Fruit fly (Drosophila melanogaster) whole organism, embryonic: ENCODE measurements around the gene CG11593.

Experiments
- Atf-2 ChIP-seq: fragments of 200-800 bp; sonication (Bioruptor generic); optimal IDR thresholded peaks from 2 replicates; lab custom pipeline; 2016; ENCODE audit warnings: missing biosample characterization, missing genetic modification characterization
- B-H2 ChIP-seq: fragments of 200-800 bp; sonication (Bioruptor generic); optimal IDR thresholded peaks from 2 replicates; lab custom pipeline; 2018; ENCODE audit warnings: missing biosample characterization, mild to moderate bottlenecking, missing genetic modification characterization
- CG10543 ChIP-seq: fragments of 200-800 bp; sonication (Bioruptor generic); optimal IDR thresholded peaks from 3 replicates; lab custom pipeline; 2017; ENCODE audit warnings: missing biosample characterization, mild to moderate bottlenecking, missing genetic modification characterization, moderate library complexity
- CG11085 ChIP-seq: fragments of 200-800 bp; sonication (Bioruptor generic); IDR thresholded peaks from 2 replicates; pipeline ENCODE4 v1.3.6; 2022; ENCODE audit warnings: missing biosample characterization, missing genetic modification characterization
- CG11560 ChIP-seq: fragments of 200-800 bp; sonication (Bioruptor generic); IDR thresholded peaks from 3 replicates; pipeline ENCODE4 v1.3.6; 2022; ENCODE audit warnings: missing biosample characterization, missing genetic modification characterization
- CG11696 ChIP-seq: fragments of 200-800 bp; sonication (Bioruptor generic); IDR thresholded peaks from 2 replicates; pipeline ENCODE4 v1.3.6; 2022; ENCODE audit warnings: missing biosample characterization, missing genetic modification characterization
- CG13287 ChIP-seq: fragments of 200-800 bp; sonication (Bioruptor generic); IDR thresholded peaks from 2 replicates; pipeline ENCODE4 v1.3.6; 2022; ENCODE audit warnings: missing biosample characterization, missing genetic modification characterization; ENCODE audit not compliant: partially characterized antibody
- CG13894 ChIP-seq: fragments of 200-800 bp; sonication (Bioruptor generic); optimal IDR thresholded peaks from 3 replicates; lab custom pipeline; 2018; ENCODE audit warnings: missing biosample characterization, mild to moderate bottlenecking, missing genetic modification characterization, moderate library complexity
- CG14710 ChIP-seq: fragments of 200-800 bp; sonication (Bioruptor generic); optimal IDR thresholded peaks from 3 replicates; lab custom pipeline; 2019; ENCODE audit warnings: missing biosample characterization, mild to moderate bottlenecking, missing genetic modification characterization, moderate library complexity
- CG15514 ChIP-seq: fragments of 200-800 bp; sonication (Bioruptor generic); optimal IDR thresholded peaks from 3 replicates; lab custom pipeline; 2017; ENCODE audit warnings: missing biosample characterization, missing genetic modification characterization, mild to moderate bottlenecking, moderate library complexity, missing genetic modification reagents
- CG17361 ChIP-seq: fragments of 200-800 bp; sonication (Bioruptor generic); IDR thresholded peaks from 3 replicates; pipeline ENCODE4 v1.3.6; 2022; ENCODE audit warnings: missing biosample characterization, missing genetic modification characterization
- CG2120 ChIP-seq: fragments of 200-800 bp; sonication (Bioruptor generic); optimal IDR thresholded peaks from 3 replicates; lab custom pipeline; 2016; ENCODE audit warnings: missing biosample characterization, missing genetic modification characterization
- CG2129 ChIP-seq: fragments of 200-800 bp; sonication (Bioruptor generic); IDR thresholded peaks from 2 replicates; pipeline ENCODE4 v1.3.6; 2022; ENCODE audit warnings: missing biosample characterization, missing genetic modification characterization; ENCODE audit not compliant: partially characterized antibody
- CG2199 ChIP-seq: fragments of 200-800 bp; sonication (Bioruptor generic); IDR thresholded peaks from 3 replicates; pipeline ENCODE4 v1.3.6; 2022; ENCODE audit warnings: missing biosample characterization, missing genetic modification characterization
- CG2712 ChIP-seq: fragments of 200-800 bp; optimal IDR thresholded peaks from 3 replicates; lab custom pipeline; 2019; ENCODE audit warnings: missing biosample characterization, mild to moderate bottlenecking, missing genetic modification characterization, moderate library complexity
- CG30403 ChIP-seq: fragments of 200-800 bp; sonication (Bioruptor generic); optimal IDR thresholded peaks from 3 replicates; lab custom pipeline; 2016; ENCODE audit warnings: missing biosample characterization, missing genetic modification characterization
- CG33213 ChIP-seq: fragments of 200-800 bp; sonication (Bioruptor generic); optimal IDR thresholded peaks from 3 replicates; lab custom pipeline; 2016; ENCODE audit warnings: missing biosample characterization, missing genetic modification characterization
- CG4404 ChIP-seq: fragments of 200-800 bp; sonication (Bioruptor generic); IDR thresholded peaks from 2 replicates; pipeline ENCODE4 v1.3.6; 2022; ENCODE audit warnings: missing biosample characterization, missing genetic modification characterization
- CG6791 ChIP-seq: fragments of 200-800 bp; sonication (Bioruptor generic); IDR thresholded peaks from 3 replicates; pipeline ENCODE4 v1.3.6; 2022; ENCODE audit warnings: missing biosample characterization, missing genetic modification characterization; ENCODE audit not compliant: partially characterized antibody
- CG9215 ChIP-seq: fragments of 200-800 bp; sonication (Bioruptor generic); IDR thresholded peaks from 2 replicates; pipeline ENCODE4 v1.3.6; 2022; ENCODE audit warnings: missing biosample characterization, missing genetic modification characterization
- CHES-1-like ChIP-seq: fragments of 200-800 bp; sonication (Bioruptor generic); optimal IDR thresholded peaks from 2 replicates; lab custom pipeline; 2016; ENCODE audit warnings: missing biosample characterization, missing genetic modification characterization
- CTCF ChIP-seq: fragments of 200-800 bp; sonication (Bioruptor generic); optimal IDR thresholded peaks from 2 replicates; lab custom pipeline; 2017; ENCODE audit warnings: missing biosample characterization, mild to moderate bottlenecking, missing genetic modification characterization, moderate library complexity
- Dad ChIP-seq: fragments of 200-800 bp; sonication (Bioruptor generic); optimal IDR thresholded peaks from 3 replicates; lab custom pipeline; 2016; ENCODE audit warnings: missing biosample characterization, missing genetic modification characterization
- Dip2 ChIP-seq: fragments of 200-800 bp; sonication (Bioruptor generic); IDR thresholded peaks from 2 replicates; pipeline ENCODE4 v1.3.6; 2022; ENCODE audit warnings: missing biosample characterization, missing genetic modification characterization
- H15 ChIP-seq: fragments of 200-800 bp; sonication (Bioruptor generic); IDR thresholded peaks from 3 replicates; pipeline ENCODE4 v1.3.6; 2022; ENCODE audit warnings: missing biosample characterization, missing genetic modification characterization
- HLH3B ChIP-seq: fragments of 200-800 bp; sonication (Bioruptor generic); IDR thresholded peaks from 2 replicates; pipeline ENCODE4 v1.3.6; 2022; ENCODE audit warnings: missing biosample characterization, missing genetic modification characterization
- Hr39 ChIP-seq: fragments of >200 bp; optimal IDR thresholded peaks from 2 replicates; lab custom pipeline; 2017
- Mad ChIP-seq: fragments of 200-800 bp; sonication (Bioruptor generic); optimal IDR thresholded peaks from 2 replicates; lab custom pipeline; 2016; ENCODE audit warnings: missing biosample characterization, missing genetic modification characterization
- Med ChIP-seq: fragments of 200-800 bp; sonication (Bioruptor generic); peaks from one replicate; lab custom pipeline; 2016; ENCODE audit warnings: missing biosample characterization, missing genetic modification characterization, mild to moderate bottlenecking, inconsistent platforms, moderate library complexity
- Meics ChIP-seq: fragments of 200-800 bp; sonication (Bioruptor generic); optimal IDR thresholded peaks from 2 replicates; lab custom pipeline; 2017; ENCODE audit warnings: missing biosample characterization, mild to moderate bottlenecking, missing genetic modification characterization
- NfI ChIP-seq: fragments of 200-800 bp; sonication (Bioruptor generic); optimal IDR thresholded peaks from 3 replicates; lab custom pipeline; 2018; ENCODE audit warnings: missing biosample characterization, mild to moderate bottlenecking, missing genetic modification characterization, moderate library complexity
- Optix ChIP-seq: fragments of 200-800 bp; sonication (Bioruptor generic); IDR thresholded peaks from 3 replicates; pipeline ENCODE4 v1.3.6; 2022; ENCODE audit warnings: missing biosample characterization, missing genetic modification characterization
- Scr ChIP-seq: fragments of 200-800 bp; sonication (Bioruptor generic); IDR thresholded peaks from 2 replicates; pipeline ENCODE4 v1.3.6; 2022; ENCODE audit warnings: missing biosample characterization, missing genetic modification characterization; ENCODE audit not compliant: partially characterized antibody
- Trl ChIP-seq, 3 experiments: fragments of >200 bp in 2 of 3; fragments of 200-800 bp in 1 of 3; sonication (Bioruptor generic) in 1 of 3; optimal IDR thresholded peaks; 2 replicates in 1 of 3; 3 replicates in 2 of 3; lab custom pipeline; 2016 to 2017; ENCODE audit warnings: missing biosample characterization in 1 of 3, missing genetic modification characterization in 1 of 3
- Vsx1 ChIP-seq: fragments of 200-800 bp; sonication (Bioruptor generic); optimal IDR thresholded peaks from 2 replicates; lab custom pipeline; 2017; ENCODE audit warnings: missing biosample characterization, mild to moderate bottlenecking, missing genetic modification characterization, missing genetic modification reagents
- Xrp1 ChIP-seq: fragments of 200-800 bp; sonication (Bioruptor generic); IDR thresholded peaks from 2 replicates; pipeline ENCODE4 v1.3.6; 2022; ENCODE audit warnings: missing biosample characterization, missing genetic modification characterization
- ab ChIP-seq: fragments of 200-800 bp; sonication (Bioruptor generic); optimal IDR thresholded peaks from 2 replicates; lab custom pipeline; 2016; ENCODE audit warnings: missing biosample characterization, missing genetic modification characterization
- aop ChIP-seq: fragments of 200-800 bp; sonication (Bioruptor generic); IDR thresholded peaks from 2 replicates; pipeline ENCODE4 v1.3.6; 2022; ENCODE audit warnings: missing biosample characterization, missing genetic modification characterization
- ap ChIP-seq: fragments of 200-800 bp; sonication (Bioruptor generic); IDR thresholded peaks from 2 replicates; pipeline ENCODE4 v1.3.6; 2022; ENCODE audit warnings: missing biosample characterization, missing genetic modification characterization
- bab2 ChIP-seq: fragments of 200-800 bp; sonication (Bioruptor generic); optimal IDR thresholded peaks from 2 replicates; lab custom pipeline; 2016; ENCODE audit warnings: missing biosample characterization, missing genetic modification characterization
- chinmo ChIP-seq: fragments of 200-800 bp; sonication (Bioruptor generic); IDR thresholded peaks from 4 replicates; pipeline ENCODE4 v1.3.6; 2022; ENCODE audit warnings: missing biosample characterization, missing genetic modification characterization; ENCODE audit not compliant: partially characterized antibody
- dmrt11E ChIP-seq: fragments of 200-800 bp; sonication (Bioruptor generic); optimal IDR thresholded peaks from 3 replicates; lab custom pipeline; 2018; ENCODE audit warnings: missing biosample characterization, mild to moderate bottlenecking, missing genetic modification characterization, moderate library complexity
- grau ChIP-seq: fragments of 200-800 bp; optimal IDR thresholded peaks from 3 replicates; lab custom pipeline; 2019; ENCODE audit warnings: missing biosample characterization, mild to moderate bottlenecking, missing genetic modification characterization, moderate library complexity
- gsb-n ChIP-seq: fragments of 200-800 bp; sonication (Bioruptor generic); optimal IDR thresholded peaks from 3 replicates; lab custom pipeline; 2018; ENCODE audit warnings: missing biosample characterization, mild to moderate bottlenecking, missing genetic modification characterization
- klu ChIP-seq: fragments of 200-800 bp; sonication (Bioruptor generic); IDR thresholded peaks from 2 replicates; pipeline ENCODE4 v1.3.6; 2022; ENCODE audit warnings: missing biosample characterization, missing genetic modification characterization
- odd ChIP-seq: fragments of 200-800 bp; sonication (Bioruptor generic); optimal IDR thresholded peaks from 2 replicates; lab custom pipeline; 2017; ENCODE audit warnings: missing biosample characterization, mild to moderate bottlenecking, missing genetic modification characterization
- pho ChIP-seq: fragments of 200-800 bp; sonication (Bioruptor generic); optimal IDR thresholded peaks from 2 replicates; lab custom pipeline; 2016; ENCODE audit warnings: missing biosample characterization, missing genetic modification characterization
- tna ChIP-seq: fragments of 200-800 bp; sonication (Bioruptor generic); IDR thresholded peaks from 2 replicates; pipeline ENCODE4 v1.3.6; 2022; ENCODE audit warnings: missing biosample characterization, missing genetic modification characterization; ENCODE audit not compliant: partially characterized antibody
- twi ChIP-seq: fragments of 200-800 bp; optimal IDR thresholded peaks from 2 replicates; lab custom pipeline; 2019; ENCODE audit warnings: missing biosample characterization, mild to moderate bottlenecking, missing genetic modification characterization, moderate library complexity

CG11593 gene

DNA sequence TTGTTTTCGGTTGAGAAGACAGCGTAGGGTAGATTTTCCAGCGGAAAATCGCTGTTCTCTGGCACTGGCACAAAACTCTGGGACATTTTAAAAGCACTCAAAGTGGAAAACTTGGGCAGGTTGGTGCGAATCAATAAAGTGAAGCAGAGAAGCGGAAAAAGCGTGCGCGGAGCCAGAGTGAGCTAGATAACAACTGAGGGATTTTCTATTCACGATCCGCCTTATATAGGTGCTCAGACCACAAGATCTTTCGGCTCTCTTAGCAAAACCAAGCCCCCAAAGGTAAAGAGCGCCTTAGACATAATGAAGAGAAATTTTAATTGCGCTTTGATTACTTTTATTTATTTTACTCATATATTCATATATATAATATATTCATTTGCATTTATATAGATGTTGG, 33.5 kb upstream of the CG11593 start, which contains the start of gene Faa (continued):
- no peak for TF ChIP-seq Vsx1 (GFP tag; lab: Kevin White, UChicago)
- no peak for TF ChIP-seq CG2712 (tag; lab: Kevin White, UChicago)
- TF ChIP-seq pho (GFP tag; lab: Kevin White, UChicago), result no peak
- no peak for TF ChIP-seq CG9215 (GFP tag; lab: Robert Waterston, UW)
- TF ChIP-seq Trl (optimal IDR thresholded peaks at IDR 0.05; lab: Kevin White, UChicago), result peak; percentile 50 to 55
- TF ChIP-seq Trl (GFP tag; optimal IDR thresholded peaks at IDR 0.05; lab: Kevin White, UChicago), result no peak
- no peak for TF ChIP-seq CG6791
- TF ChIP-seq CG2120 (GFP tag; lab: Kevin White, UChicago), result no peak
- no peak for TF ChIP-seq gsb-n (tag; lab: Kevin White, UChicago)
- no peak for TF ChIP-seq CG4404
- no peak for TF ChIP-seq B-H2
- no peak for TF ChIP-seq CG2129 (GFP tag; lab: Robert Waterston, UW)
- TF ChIP-seq CG13287 (GFP tag; lab: Robert Waterston, UW), result peak; percentile 30; the same call in 1 of the 2 replicates
- TF ChIP-seq CG2199 (GFP tag; lab: Robert Waterston, UW), result 0 out of 3 replicates have a peak, but pooled peaks have one; percentile 37
- TF ChIP-seq twi (tag; lab: Kevin White, UChicago), result no peak
- TF ChIP-seq CG33213, result no peak
- no peak for TF ChIP-seq CG17361 (GFP tag; lab: Robert Waterston, UW)
- TF ChIP-seq CG11696 (GFP tag; lab: Robert Waterston, UW), result no peak
- TF ChIP-seq klu (GFP tag; lab: Robert Waterston, UW), result no peak
- TF ChIP-seq aop (GFP tag; lab: Robert Waterston, UW), result no peak
- no peak for TF ChIP-seq odd (GFP tag; lab: Kevin White, UChicago)
- no peak for TF ChIP-seq CG14710
- TF ChIP-seq CHES-1-like (GFP tag; lab: Kevin White, UChicago), result no peak
- TF ChIP-seq Atf-2 (GFP tag; lab: Kevin White, UChicago), result no peak
- TF ChIP-seq ab (GFP tag; lab: Kevin White, UChicago), result no peak

DNA sequence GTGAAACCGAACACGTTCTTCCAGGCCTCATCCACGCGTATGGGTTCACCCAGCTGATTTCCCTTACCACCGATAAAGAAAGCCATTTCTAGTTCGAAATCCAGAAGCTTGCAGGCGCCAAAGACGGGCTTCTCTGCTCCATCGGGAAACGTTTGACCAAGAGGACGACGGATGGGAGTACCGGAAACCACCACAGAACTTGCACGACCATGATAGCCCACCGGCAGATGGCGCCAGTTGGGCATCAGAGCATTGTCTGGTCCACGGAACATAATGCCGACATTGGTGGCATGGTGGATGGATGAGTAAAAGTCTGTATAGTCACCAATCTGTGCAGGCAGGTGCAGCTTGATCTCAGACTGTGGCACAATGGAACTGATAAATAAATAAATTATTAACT, 32.4 kb upstream of the CG11593 start:
- no peak for TF ChIP-seq CG9215 (GFP tag; lab: Robert Waterston, UW)
- no peak for TF ChIP-seq Optix (GFP tag; lab: Robert Waterston, UW)
- no peak for TF ChIP-seq grau (tag; lab: Kevin White, UChicago)
- peak; percentile 84 for TF ChIP-seq Dip2 (GFP tag; lab: Robert Waterston, UW)
- TF ChIP-seq CG15514 (GFP tag; lab: Kevin White, UChicago), result no peak
- no peak for TF ChIP-seq Scr (GFP tag; lab: Robert Waterston, UW)
- TF ChIP-seq Hr39, result no peak
- TF ChIP-seq CTCF (GFP tag; lab: Kevin White, UChicago), result peak; percentile 89
- no peak for TF ChIP-seq HLH3B
- no peak for TF ChIP-seq Mad (GFP tag; lab: Kevin White, UChicago)
- no peak for TF ChIP-seq CG30403 (GFP tag; lab: Kevin White, UChicago)
- no peak for TF ChIP-seq Meics
- TF ChIP-seq tna, result no peak
- TF ChIP-seq CG10543 (GFP tag; lab: Kevin White, UChicago), result no peak
- TF ChIP-seq klu (GFP tag; lab: Robert Waterston, UW), result no peak
- no peak for TF ChIP-seq Atf-2 (GFP tag; lab: Kevin White, UChicago)
- no peak for TF ChIP-seq CG11085
- TF ChIP-seq NfI (GFP tag; lab: Kevin White, UChicago), result no peak
- 0 out of 4 replicates have a peak, but pooled peaks have one; percentile 14 for TF ChIP-seq chinmo (GFP tag; lab: Robert Waterston, UW)
- TF ChIP-seq Xrp1 (GFP tag; lab: Robert Waterston, UW), result no peak
- TF ChIP-seq dmrt11E, result no peak
- no peak for TF ChIP-seq CG11560 (tag; lab: Robert Waterston, UW)
- TF ChIP-seq bab2 (GFP tag; lab: Kevin White, UChicago), result no peak
- peak; percentile 72 for TF ChIP-seq Med (GFP tag; lab: Kevin White, UChicago)
- peak; percentile 30 for TF ChIP-seq CG13894
- 0 out of 3 replicates have a peak, but pooled peaks have one; percentile 17 for TF ChIP-seq H15
- no peak for TF ChIP-seq Dad (GFP tag; lab: Kevin White, UChicago)
- no peak for TF ChIP-seq ap (GFP tag; lab: Robert Waterston, UW)
